Fruit fly (Drosophila melanogaster) whole organism: Measurements from ENCODE around the gene CG43235.

Experiments used
- CG8478 ChIP-seq: fragments of >200 bp; optimal IDR thresholded peaks from 2 replicates; lab custom pipeline; 2018; ENCODE audit warnings: inconsistent platforms
- Dll ChIP-seq: fragments of >200 bp; optimal IDR thresholded peaks from 2 replicates; lab custom pipeline; 2017
- EcR ChIP-seq, 2 experiments: fragments of >200 bp; optimal IDR thresholded peaks; 2 replicates each; lab custom pipeline; 2017; ENCODE audit warnings: missing biosample characterization in 2 of 2, missing genetic modification characterization in 2 of 2, missing genetic modification reagents in 2 of 2
- pan ChIP-seq: fragments of >200 bp; optimal IDR thresholded peaks from 2 replicates; lab custom pipeline; 2017
- psq ChIP-seq: fragments of >200 bp; optimal IDR thresholded peaks from 2 replicates; lab custom pipeline; 2017
- usp ChIP-seq: fragments of >200 bp; optimal IDR thresholded peaks from 2 replicates; lab custom pipeline; 2017; ENCODE audit warnings: missing biosample characterization, missing genetic modification characterization, mixed read lengths

DNA sequence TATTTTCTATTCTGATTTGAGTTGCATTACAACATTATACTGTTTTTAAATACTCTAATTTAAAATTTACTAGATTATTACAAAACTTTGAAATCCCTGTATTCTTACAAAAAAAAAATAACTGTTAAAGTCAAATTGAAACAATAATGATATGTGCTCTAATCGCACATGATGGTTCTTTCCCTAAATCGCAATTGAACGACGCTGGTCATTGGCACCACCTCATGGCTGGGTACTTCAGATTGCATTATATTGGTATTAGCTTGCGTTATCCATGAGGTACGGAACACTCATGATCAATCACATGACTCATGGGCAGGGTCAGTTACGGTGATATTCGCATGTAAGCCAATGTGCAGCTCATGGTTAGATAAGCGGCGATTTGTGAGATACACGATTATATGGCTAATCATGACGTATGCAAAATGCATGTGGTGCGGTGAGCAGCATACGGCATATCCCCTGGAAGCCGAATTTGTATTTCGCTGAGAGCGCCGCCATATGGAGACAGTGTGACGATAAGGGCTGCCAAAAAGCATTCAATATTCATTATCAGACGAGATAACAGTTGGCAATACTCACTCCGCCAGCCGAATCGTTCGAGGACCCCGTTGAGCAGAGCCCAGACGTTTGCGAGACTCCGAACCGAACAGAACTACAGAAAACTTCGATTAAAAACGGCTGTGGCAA, 14.6 kb upstream of the CG43235 start:
- TF ChIP-seq usp (no peak), EcR (GFP tag; optimal IDR thresholded peaks at IDR 0.05; lab: Kevin White, UChicago) (no peak), psq (lab: Kevin White, UChicago) (no peak), CG8478 (no peak), pan (no peak), Dll (lab: Kevin White, UChicago) (no peak)
